Fruit fly (Drosophila melanogaster) whole organism, wandering third instar larva: Measurements from ENCODE around the gene CG3638.

ENCODE experiments used
- Abd-B ChIP-seq: fragments of >200 bp; optimal IDR thresholded peaks from 2 replicates; lab custom pipeline; 2017; ENCODE audit warnings: missing biosample characterization, missing genetic modification characterization
- CG32264 ChIP-seq: fragments of 200-800 bp; sonication (Bioruptor generic); optimal IDR thresholded peaks from 2 replicates; lab custom pipeline; 2016; ENCODE audit warnings: missing biosample characterization, missing genetic modification characterization
- CG9705 ChIP-seq: fragments of 200-800 bp; sonication (Bioruptor generic); optimal IDR thresholded peaks from 2 replicates; lab custom pipeline; 2018; ENCODE audit warnings: missing biosample characterization, mild to moderate bottlenecking, missing genetic modification characterization
- CrebA ChIP-seq: fragments of 200-800 bp; sonication (Bioruptor generic); optimal IDR thresholded peaks from 2 replicates; lab custom pipeline; 2016; ENCODE audit warnings: missing biosample characterization, mild to moderate bottlenecking, missing genetic modification characterization, borderline replicate concordance
- Dfd ChIP-seq: fragments of >200 bp; optimal IDR thresholded peaks from 2 replicates; lab custom pipeline; 2017; ENCODE audit warnings: missing biosample characterization, missing genetic modification characterization
- Dif ChIP-seq: fragments of 200-275, 200-300 bp; sonication (Bioruptor generic); optimal IDR thresholded peaks from 2 replicates; lab custom pipeline; 2018; ENCODE audit warnings: missing biosample characterization, missing genetic modification characterization; ENCODE audit not compliant: partially characterized antibody
- GATAd ChIP-seq: sonication (Bioruptor generic); optimal IDR thresholded peaks from 2 replicates; lab custom pipeline; 2016; ENCODE audit warnings: missing biosample characterization, missing genetic modification characterization
- HLH106 ChIP-seq: fragments of 200-800 bp; optimal IDR thresholded peaks from 3 replicates; lab custom pipeline; 2019; ENCODE audit warnings: missing biosample characterization, mild to moderate bottlenecking, missing genetic modification characterization, moderate library complexity
- Hnf4 ChIP-seq: fragments of 200-800 bp; sonication (Bioruptor generic); optimal IDR thresholded peaks from 2 replicates; lab custom pipeline; 2016; ENCODE audit warnings: missing biosample characterization, mild to moderate bottlenecking, missing genetic modification characterization
- Hr78 ChIP-seq: fragments of >200 bp; optimal IDR thresholded peaks from 2 replicates; lab custom pipeline; 2017; ENCODE audit warnings: missing biosample characterization, missing genetic modification characterization
- Hr83 ChIP-seq: fragments of 200-300 bp; sonication (Bioruptor generic); optimal IDR thresholded peaks from 2 replicates; lab custom pipeline; 2016; ENCODE audit warnings: missing biosample characterization, mild to moderate bottlenecking, missing genetic modification characterization, moderate library complexity; ENCODE audit not compliant: poor library complexity, severe bottlenecking
- Jra ChIP-seq: sonication (Bioruptor generic); optimal IDR thresholded peaks from 2 replicates; lab custom pipeline; 2016; ENCODE audit warnings: missing biosample characterization, missing genetic modification characterization
- Mio ChIP-seq: sonication (Bioruptor generic); optimal IDR thresholded peaks from 2 replicates; lab custom pipeline; 2016; ENCODE audit warnings: missing biosample characterization, missing genetic modification characterization
- Myc ChIP-seq: fragments of >200 bp; optimal IDR thresholded peaks from 2 replicates; lab custom pipeline; 2017
- N ChIP-seq: fragments of >200 bp; optimal IDR thresholded peaks from 2 replicates; lab custom pipeline; 2018; ENCODE audit warnings: missing biosample characterization, missing external identifiers, missing genetic modification characterization
- OdsH ChIP-seq: fragments of 200-800 bp; sonication (Bioruptor generic); optimal IDR thresholded peaks from 2 replicates; lab custom pipeline; 2016; ENCODE audit warnings: missing biosample characterization, mild to moderate bottlenecking, missing genetic modification characterization
- Rel ChIP-seq, 2 experiments: fragments of 200-800 bp; sonication (Bioruptor generic) in 1 of 2; optimal IDR thresholded peaks; 2 replicates in 1 of 2; 3 replicates in 1 of 2; lab custom pipeline; 2016 to 2019; ENCODE audit warnings: mild to moderate bottlenecking in 2 of 2, missing biosample characterization in 2 of 2, missing genetic modification characterization in 2 of 2, moderate library complexity in 1 of 2
- Sp1 ChIP-seq: fragments of 200-800 bp; sonication (Bioruptor generic); optimal IDR thresholded peaks from 3 replicates; lab custom pipeline; 2019; ENCODE audit warnings: missing biosample characterization, mild to moderate bottlenecking, missing genetic modification characterization, moderate library complexity
- Vsx2 ChIP-seq: fragments of 200-300, 225-300 bp; sonication (Bioruptor generic); optimal IDR thresholded peaks from 2 replicates; lab custom pipeline; 2018; ENCODE audit warnings: missing biosample characterization, missing genetic modification characterization; ENCODE audit not compliant: partially characterized antibody
- br ChIP-seq: fragments of 200-800 bp; sonication (Bioruptor generic); optimal IDR thresholded peaks from 2 replicates; lab custom pipeline; 2016; ENCODE audit warnings: missing biosample characterization, missing genetic modification characterization
- brk ChIP-seq: fragments of 200-800 bp; sonication (Bioruptor generic); optimal IDR thresholded peaks from 2 replicates; lab custom pipeline; 2016; ENCODE audit warnings: missing biosample characterization, mild to moderate bottlenecking, missing genetic modification characterization
- dl ChIP-seq, 2 experiments: fragments of 175-275, 200-275 bp in 1 of 2; fragments of 200-275 bp in 1 of 2; sonication (Bioruptor generic); optimal IDR thresholded peaks; lab custom pipeline; 2018; ENCODE audit warnings: mild to moderate bottlenecking in 2 of 2, missing biosample characterization in 2 of 2, missing genetic modification characterization in 2 of 2, moderate library complexity in 2 of 2; ENCODE audit not compliant: partially characterized antibody in 2 of 2, insufficient read depth in 1 of 2
- dmrt93B ChIP-seq: fragments of 200-800 bp; sonication (Bioruptor generic); optimal IDR thresholded peaks from 2 replicates; lab custom pipeline; 2018; ENCODE audit warnings: missing biosample characterization, mild to moderate bottlenecking, missing genetic modification characterization
- dsf ChIP-seq: sonication (Bioruptor generic); optimal IDR thresholded peaks from 2 replicates; lab custom pipeline; 2016; ENCODE audit warnings: missing biosample characterization, missing genetic modification characterization, borderline replicate concordance
- ey ChIP-seq: fragments of 200-800 bp; sonication (Bioruptor generic); optimal IDR thresholded peaks from 2 replicates; lab custom pipeline; 2016; ENCODE audit warnings: missing biosample characterization, missing genetic modification characterization
- foxo ChIP-seq, 2 experiments: fragments of 200-800 bp; sonication (Bioruptor generic); optimal IDR thresholded peaks; 2 replicates in 1 of 2; 3 replicates in 1 of 2; lab custom pipeline; 2016 to 2017; ENCODE audit warnings: missing biosample characterization in 2 of 2, missing genetic modification characterization in 2 of 2
- fru ChIP-seq: fragments of 200-800 bp; sonication (Bioruptor generic); optimal IDR thresholded peaks from 3 replicates; lab custom pipeline; 2016; ENCODE audit warnings: missing biosample characterization, mild to moderate bottlenecking, missing genetic modification characterization
- h ChIP-seq: fragments of 200-800 bp; sonication (Bioruptor generic); optimal IDR thresholded peaks from 3 replicates; lab custom pipeline; 2016; ENCODE audit warnings: missing biosample characterization, mild to moderate bottlenecking, missing genetic modification characterization
- jim ChIP-seq: fragments of 175-275, 200-325 bp; sonication (Bioruptor generic); optimal IDR thresholded peaks from 2 replicates; lab custom pipeline; 2016; ENCODE audit warnings: missing biosample characterization, mild to moderate bottlenecking, missing genetic modification characterization
- lola ChIP-seq: fragments of >200 bp; optimal IDR thresholded peaks from 2 replicates; lab custom pipeline; 2017; ENCODE audit warnings: missing biosample characterization, missing genetic modification characterization
- pan ChIP-seq: fragments of >200 bp; optimal IDR thresholded peaks from 2 replicates; lab custom pipeline; 2017
- psq ChIP-seq: fragments of 200-800 bp; sonication (Bioruptor generic); optimal IDR thresholded peaks from 3 replicates; lab custom pipeline; 2017; ENCODE audit warnings: missing biosample characterization, mild to moderate bottlenecking, missing genetic modification characterization, moderate library complexity
- rgr ChIP-seq: fragments of 200-800 bp; sonication (Bioruptor generic); optimal IDR thresholded peaks from 3 replicates; lab custom pipeline; 2016; ENCODE audit warnings: missing biosample characterization, mild to moderate bottlenecking, missing genetic modification characterization
- sage ChIP-seq: fragments of 200-800 bp; sonication (Bioruptor generic); optimal IDR thresholded peaks from 2 replicates; lab custom pipeline; 2016; ENCODE audit warnings: missing biosample characterization, mild to moderate bottlenecking, missing genetic modification characterization
- sv ChIP-seq: fragments of 200-800 bp; sonication (Bioruptor generic); optimal IDR thresholded peaks from 3 replicates; lab custom pipeline; 2016; ENCODE audit warnings: missing biosample characterization, missing genetic modification characterization
- tai ChIP-seq: sonication (Bioruptor generic); optimal IDR thresholded peaks from 2 replicates; lab custom pipeline; 2016; ENCODE audit warnings: missing biosample characterization, missing genetic modification characterization
- usp ChIP-seq: fragments of >200 bp; optimal IDR thresholded peaks from 2 replicates; lab custom pipeline; 2017; ENCODE audit warnings: missing biosample characterization, missing genetic modification characterization
- woc ChIP-seq: sonication (Bioruptor generic); optimal IDR thresholded peaks from 2 replicates; lab custom pipeline; 2016; ENCODE audit warnings: missing biosample characterization, mild to moderate bottlenecking, missing genetic modification characterization

Gene CG3638

dm6 chrX:1236475-1236874 lies at the start of gene CG3638:
CG3638 (minus strand) TSS chrX:1236684.
- TF ChIP-seq h (GFP tag; lab: Kevin White, UChicago) (peak; percentile 22), Rel (GFP tag; optimal IDR thresholded peaks at IDR 0.05; lab: Kevin White, UChicago) (no peak), Rel (tag; optimal IDR thresholded peaks at IDR 0.05; lab: Kevin White, UChicago) (peak; percentile 98), dl (GFP tag; optimal IDR thresholded peaks at IDR 0.05; lab: Kevin White, UChicago; ENCODE audit: insufficient read depth in 1 of 2, partially characterized antibody in 2 of 2) (no peak), Abd-B (GFP tag; lab: Kevin White, UChicago) (no peak), CG9705 (GFP tag; lab: Kevin White, UChicago) (no peak), ey (GFP tag; lab: Kevin White, UChicago) (peak; percentile 10), Dif (GFP tag; lab: Kevin White, UChicago) (no peak), Jra (peak; percentile 9), sage (GFP tag; lab: Kevin White, UChicago) (no peak), br (GFP tag; lab: Kevin White, UChicago) (no peak), Myc (lab: Kevin White, UChicago) (peak; percentile 69), N (no peak), foxo (GFP tag; optimal IDR thresholded peaks at IDR 0.05; lab: Kevin White, UChicago) (peak in 1 of 2 experiments; percentile 24), Hr78 (GFP tag; lab: Kevin White, UChicago) (no peak), Vsx2 (no peak), lola (GFP tag; lab: Kevin White, UChicago) (no peak), OdsH (peak; percentile 10), pan (no peak), jim (no peak), Mio (GFP tag; lab: Kevin White, UChicago) (no peak), CG32264 (GFP tag; lab: Kevin White, UChicago) (no peak), fru (GFP tag; lab: Kevin White, UChicago) (peak; percentile 9), woc (no peak), Sp1 (GFP tag; lab: Kevin White, UChicago) (no peak), usp (GFP tag; lab: Kevin White, UChicago) (no peak), Hnf4 (peak; percentile 15), Dfd (GFP tag; lab: Kevin White, UChicago) (no peak), GATAd (GFP tag; lab: Kevin White, UChicago) (no peak), psq (GFP tag; lab: Kevin White, UChicago) (peak; percentile 10), HLH106 (tag; lab: Kevin White, UChicago) (no peak), rgr (GFP tag; lab: Kevin White, UChicago) (no peak), dmrt93B (GFP tag; lab: Kevin White, UChicago) (no peak), dsf (GFP tag; lab: Kevin White, UChicago) (no peak), brk (GFP tag; lab: Kevin White, UChicago) (no peak), sv (GFP tag; lab: Kevin White, UChicago) (no peak), tai (no peak), Hr83 (GFP tag; lab: Kevin White, UChicago) (peak; percentile 22), CrebA (GFP tag; lab: Kevin White, UChicago) (no peak)

- peak; percentile 35 for TF ChIP-seq Myc (lab: Kevin White, UChicago)
- no peak for TF ChIP-seq Rel (GFP tag; optimal IDR thresholded peaks at IDR 0.05; lab: Kevin White, UChicago)
- no peak for TF ChIP-seq Rel (tag; optimal IDR thresholded peaks at IDR 0.05; lab: Kevin White, UChicago)
- no peak for TF ChIP-seq CG9705 (GFP tag; lab: Kevin White, UChicago)
- TF ChIP-seq Hr83 (GFP tag; lab: Kevin White, UChicago) = no peak
- no peak for TF ChIP-seq jim
- TF ChIP-seq, all 38 proteins: peak for 1
Measured at dm6 chrX:1286136-1286535, 49.7 kb upstream of the CG3638 start.

dm6 chrX:1285273-1285672 lies 48.8 kb upstream of the CG3638 start:
- TF ChIP-seq br (GFP tag; lab: Kevin White, UChicago) (no peak), HLH106 (tag; lab: Kevin White, UChicago) (no peak), Hnf4 (no peak), fru (GFP tag; lab: Kevin White, UChicago) (no peak), h (GFP tag; lab: Kevin White, UChicago) (no peak), jim (no peak), lola (GFP tag; lab: Kevin White, UChicago) (no peak), CrebA (GFP tag; lab: Kevin White, UChicago) (no peak), Rel (GFP tag; optimal IDR thresholded peaks at IDR 0.05; lab: Kevin White, UChicago) (no peak), Rel (tag; optimal IDR thresholded peaks at IDR 0.05; lab: Kevin White, UChicago) (no peak), sv (GFP tag; lab: Kevin White, UChicago) (no peak), woc (no peak)
